Worm (Caenorhabditis elegans) whole organism, L2 larva: Measurements from ENCODE around the gene F59F3.6.
A peak's percentile ranks its signal among the peaks of the same experiment; 100 is the strongest.

Experiments
- C34F6.9 ChIP-seq: fragments of 150-350 bp; optimal IDR thresholded peaks from 2 replicates; lab custom pipeline; 2014; ENCODE audit warnings: missing biosample characterization, missing genetic modification characterization
- F13H6.1 ChIP-seq: sonication (generic microtip); optimal IDR thresholded peaks from 2 replicates; lab custom pipeline; 2016; ENCODE audit warnings: missing genetic modification characterization, missing compliant biosample characterization
- R02D3.7 ChIP-seq: fragments of 150-350 bp; optimal IDR thresholded peaks from 2 replicates; lab custom pipeline; 2014; ENCODE audit warnings: missing biosample characterization, missing genetic modification characterization
- Y55F3AM.14 ChIP-seq: fragments of 200-800 bp; sonication (Bioruptor generic); optimal IDR thresholded peaks from 2 replicates; lab custom pipeline; 2018; ENCODE audit warnings: mild to moderate bottlenecking, missing genetic modification characterization, missing compliant biosample characterization
- ZK546.5 ChIP-seq: sonication (generic microtip); optimal IDR thresholded peaks from 2 replicates; lab custom pipeline; 2017; ENCODE audit warnings: missing biosample characterization, missing genetic modification characterization
- alr-1 ChIP-seq: fragments of 150-350 bp; optimal IDR thresholded peaks from 2 replicates; lab custom pipeline; 2014; ENCODE audit warnings: missing biosample characterization, missing genetic modification characterization
- aly-2 ChIP-seq: fragments of 150-350 bp; optimal IDR thresholded peaks from 2 replicates; lab custom pipeline; 2014; ENCODE audit warnings: missing biosample characterization, missing genetic modification characterization
- blmp-1 ChIP-seq: sonication (generic microtip); optimal IDR thresholded peaks from 2 replicates; lab custom pipeline; 2017; ENCODE audit warnings: missing genetic modification characterization, mild to moderate bottlenecking, missing compliant biosample characterization, antibody characterized with exemption, moderate library complexity; ENCODE audit not compliant: insufficient read depth
- ceh-16 ChIP-seq: fragments of 150-350 bp; optimal IDR thresholded peaks from 2 replicates; lab custom pipeline; 2014; ENCODE audit warnings: missing biosample characterization, missing genetic modification characterization
- ceh-82 ChIP-seq: fragments of 150-350 bp; optimal IDR thresholded peaks from 2 replicates; lab custom pipeline; 2014; ENCODE audit warnings: missing biosample characterization, missing genetic modification characterization
- crh-2 ChIP-seq: sonication (generic microtip); optimal IDR thresholded peaks from 2 replicates; lab custom pipeline; 2017; ENCODE audit warnings: missing biosample characterization, missing genetic modification characterization
- dmd-4 ChIP-seq: sonication (generic microtip); optimal IDR thresholded peaks from 2 replicates; lab custom pipeline; 2017; ENCODE audit warnings: missing biosample characterization, missing genetic modification characterization
- egl-27 ChIP-seq: sonication (generic microtip); optimal IDR thresholded peaks from 3 replicates; lab custom pipeline; 2017; ENCODE audit warnings: missing biosample characterization, missing genetic modification reagents, missing genetic modification characterization
- elt-1 ChIP-seq: fragments of 150-350 bp; optimal IDR thresholded peaks from 2 replicates; lab custom pipeline; 2014; ENCODE audit warnings: missing biosample characterization, missing genetic modification characterization
- elt-3 ChIP-seq: sonication (generic microtip); optimal IDR thresholded peaks from 2 replicates; lab custom pipeline; 2017; ENCODE audit warnings: missing biosample characterization, missing genetic modification characterization
- fos-1 ChIP-seq: fragments of 150-350 bp; optimal IDR thresholded peaks from 2 replicates; lab custom pipeline; 2014; ENCODE audit warnings: missing biosample characterization, missing genetic modification characterization
- lin-11 ChIP-seq: fragments of 150-350 bp; sonication (generic microtip); optimal IDR thresholded peaks from 2 replicates; lab custom pipeline; 2014; ENCODE audit warnings: missing biosample characterization, missing genetic modification characterization, inconsistent platforms, mixed read lengths
- lin-13 ChIP-seq: fragments of 150-350 bp; optimal IDR thresholded peaks from 2 replicates; lab custom pipeline; 2014; ENCODE audit warnings: missing biosample characterization, missing genetic modification reagents, missing genetic modification characterization
- lin-39 ChIP-seq: fragments of 150-350 bp; optimal IDR thresholded peaks from 2 replicates; lab custom pipeline; 2014; ENCODE audit warnings: missing biosample characterization, missing genetic modification reagents, missing genetic modification characterization
- lsy-2 ChIP-seq, 2 experiments: fragments of 150-350 bp in 1 of 2; sonication (generic microtip) in 1 of 2; optimal IDR thresholded peaks; 2 replicates each; lab custom pipeline; 2014 to 2017; ENCODE audit warnings: missing biosample characterization in 2 of 2, missing genetic modification characterization in 2 of 2
- mab-5 ChIP-seq: fragments of 150-350 bp; optimal IDR thresholded peaks from 2 replicates; lab custom pipeline; 2014; ENCODE audit warnings: missing biosample characterization, missing genetic modification characterization
- mbf-1 ChIP-seq: sonication (generic microtip); optimal IDR thresholded peaks from 2 replicates; lab custom pipeline; 2017; ENCODE audit warnings: missing biosample characterization, missing genetic modification characterization
- nhr-10 ChIP-seq: sonication (generic microtip); optimal IDR thresholded peaks from 2 replicates; lab custom pipeline; 2017; ENCODE audit warnings: missing biosample characterization, missing genetic modification characterization
- nhr-12 ChIP-seq: fragments of 150-350 bp; optimal IDR thresholded peaks from 2 replicates; lab custom pipeline; 2014; ENCODE audit warnings: missing biosample characterization, missing genetic modification characterization
- nhr-129 ChIP-seq: fragments of 150-350 bp; optimal IDR thresholded peaks from 2 replicates; lab custom pipeline; 2014; ENCODE audit warnings: missing biosample characterization, missing genetic modification characterization
- nhr-21 ChIP-seq: fragments of 150-350 bp; optimal IDR thresholded peaks from 2 replicates; lab custom pipeline; 2014; ENCODE audit warnings: missing biosample characterization, missing genetic modification characterization
- nhr-23 ChIP-seq: fragments of 150-350 bp; optimal IDR thresholded peaks from 2 replicates; lab custom pipeline; 2014; ENCODE audit warnings: missing biosample characterization, missing genetic modification reagents, missing genetic modification characterization
- nhr-237 ChIP-seq: fragments of 150-350 bp; optimal IDR thresholded peaks from 2 replicates; lab custom pipeline; 2014; ENCODE audit warnings: missing biosample characterization, missing genetic modification characterization
- nhr-25 ChIP-seq: fragments of 150-350 bp; sonication (generic microtip); optimal IDR thresholded peaks from 3 replicates; lab custom pipeline; 2014; ENCODE audit warnings: missing biosample characterization, missing genetic modification characterization
- nhr-6 ChIP-seq: fragments of 150-350 bp; optimal IDR thresholded peaks from 2 replicates; lab custom pipeline; 2014; ENCODE audit warnings: missing biosample characterization, missing genetic modification characterization
- nhr-77 ChIP-seq: fragments of 150-350 bp; optimal IDR thresholded peaks from 2 replicates; lab custom pipeline; 2014; ENCODE audit warnings: missing biosample characterization, missing genetic modification characterization
- sem-4 ChIP-seq: fragments of 150-350 bp; optimal IDR thresholded peaks from 2 replicates; lab custom pipeline; 2014; ENCODE audit warnings: missing biosample characterization, missing genetic modification reagents, missing genetic modification characterization
- skn-1 ChIP-seq: sonication (generic microtip); optimal IDR thresholded peaks from 2 replicates; lab custom pipeline; 2017; ENCODE audit warnings: missing biosample characterization, missing genetic modification characterization
- sma-3 ChIP-seq: sonication (generic microtip); optimal IDR thresholded peaks from 2 replicates; lab custom pipeline; 2016; ENCODE audit warnings: missing genetic modification reagents, missing genetic modification characterization, missing compliant biosample characterization
- sma-9 ChIP-seq, 2 experiments: fragments of 150-350 bp in 1 of 2; sonication (generic microtip) in 1 of 2; optimal IDR thresholded peaks; 2 replicates each; lab custom pipeline; 2014 to 2016; ENCODE audit warnings: missing genetic modification characterization in 2 of 2, mild to moderate bottlenecking in 1 of 2, missing biosample characterization in 1 of 2, missing compliant biosample characterization in 1 of 2, missing genetic modification reagents in 1 of 2, moderate library complexity in 1 of 2
- snpc-4 ChIP-seq: fragments of 150-350 bp; optimal IDR thresholded peaks from 2 replicates; lab custom pipeline; 2014; ENCODE audit warnings: missing biosample characterization, missing genetic modification characterization
- unc-39 ChIP-seq: fragments of 150-350 bp; optimal IDR thresholded peaks from 2 replicates; lab custom pipeline; 2014; ENCODE audit warnings: missing biosample characterization, missing genetic modification characterization
- unc-55 ChIP-seq: fragments of 150-350 bp; sonication (generic microtip); optimal IDR thresholded peaks from 3 replicates; lab custom pipeline; 2014; ENCODE audit warnings: missing biosample characterization, missing genetic modification reagents, missing genetic modification characterization
- unc-62 ChIP-seq: fragments of 150-350 bp; optimal IDR thresholded peaks from 2 replicates; lab custom pipeline; 2014; ENCODE audit warnings: missing biosample characterization, missing genetic modification reagents, missing genetic modification characterization
- zag-1 ChIP-seq: fragments of 150-350 bp; optimal IDR thresholded peaks from 2 replicates; lab custom pipeline; 2014; ENCODE audit warnings: missing biosample characterization, missing genetic modification characterization
- ztf-1 ChIP-seq: fragments of 200-800 bp; sonication (Bioruptor generic); conservative IDR thresholded peaks from 2 replicates; pipeline ENCODE4 v1.3.6; 2022; ENCODE audit warnings: missing genetic modification characterization, missing compliant biosample characterization
- ztf-11 ChIP-seq: sonication (generic microtip); optimal IDR thresholded peaks from 2 replicates; lab custom pipeline; 2017; ENCODE audit warnings: missing biosample characterization, missing genetic modification characterization
- ztf-4 ChIP-seq: fragments of 150-350 bp; optimal IDR thresholded peaks from 2 replicates; lab custom pipeline; 2014; ENCODE audit warnings: missing biosample characterization, missing genetic modification characterization

Gene F59F3.6

ce11 chrX:11036114-11037087, 37.3 kb upstream of the F59F3.6 start (continued):
- TF ChIP-seq elt-3: no peak
- no peak for TF ChIP-seq nhr-23 (tag; lab: Kevin White, UChicago)
- peak; percentile 59 for TF ChIP-seq fos-1 (tag; lab: Kevin White, UChicago)
- TF ChIP-seq snpc-4 (tag; lab: Kevin White, UChicago): no peak
- TF ChIP-seq ztf-11 (tag; lab: Kevin White, UChicago): no peak
- TF ChIP-seq alr-1: no peak
- no peak for TF ChIP-seq egl-27 (tag; lab: Kevin White, UChicago)
- TF ChIP-seq nhr-237 (tag; lab: Kevin White, UChicago): no peak
- TF ChIP-seq, all 48 proteins: peak for 8

ce11 chrX:11035563-11035962, 36.5 kb upstream of the F59F3.6 start:
- TF ChIP-seq F13H6.1 (tag; lab: Kevin White, UChicago) (peak; percentile 74), nhr-21 (tag; lab: Kevin White, UChicago) (no peak), sem-4 (tag; lab: Kevin White, UChicago) (no peak), mab-5 (tag; lab: Kevin White, UChicago) (peak; percentile 28), aly-2 (tag; lab: Kevin White, UChicago) (no peak), sma-9 (GFP tag; optimal IDR thresholded peaks at IDR 0.05; lab: Kevin White, UChicago) (peak; percentile 50), sma-9 (tag; optimal IDR thresholded peaks at IDR 0.05; lab: Kevin White, UChicago) (no peak), C34F6.9 (tag; lab: Kevin White, UChicago) (peak; percentile 25), lin-13 (GFP tag; lab: Kevin White, UChicago) (no peak), nhr-129 (peak; percentile 16), lsy-2 (tag; optimal IDR thresholded peaks at IDR 0.05; lab: Kevin White, UChicago) (peak in 1 of 2 experiments; percentile 9), Y55F3AM.14 (no peak), blmp-1 (tag; lab: Kevin White, UChicago) (no peak), nhr-6 (tag; lab: Kevin White, UChicago) (peak; percentile 5)

DNA sequence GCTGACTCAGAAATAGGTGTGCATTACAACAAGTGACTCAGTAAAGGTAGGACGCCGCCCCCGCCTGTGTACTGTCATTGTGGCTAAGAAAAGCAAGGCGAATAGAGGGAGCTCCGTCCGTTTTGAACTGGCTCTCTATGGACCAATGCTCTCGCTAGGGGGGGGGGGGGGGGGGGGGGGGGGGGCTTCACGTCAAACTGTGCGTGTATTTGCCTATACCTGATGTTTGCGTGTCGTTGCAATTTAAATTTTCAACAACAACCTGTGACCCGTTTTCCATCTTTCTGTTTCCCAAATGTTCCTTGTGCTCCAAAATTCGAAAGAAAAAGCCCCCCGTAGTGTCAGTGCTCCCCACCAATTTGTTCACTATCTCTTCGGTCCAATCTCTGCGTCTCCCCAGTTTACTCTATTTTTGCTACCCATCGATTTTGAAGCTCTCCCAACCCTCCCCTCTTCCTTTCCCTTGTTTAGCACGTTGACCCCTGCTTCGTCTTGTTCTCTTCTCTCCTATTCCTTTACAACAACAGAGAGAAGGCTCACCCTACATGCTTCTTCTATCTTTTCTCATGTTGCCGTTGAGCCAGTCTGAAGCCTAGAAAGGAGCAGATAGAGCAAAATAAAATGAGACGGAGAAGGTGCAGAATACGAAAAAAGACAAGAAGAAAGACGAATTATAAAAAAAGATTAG, 35.5 kb upstream of the F59F3.6 start:
- TF ChIP-seq ZK546.5 (tag; lab: Kevin White, UChicago): no peak
- TF ChIP-seq lin-39 (tag; lab: Kevin White, UChicago): no peak
- peak; percentile 68 for TF ChIP-seq crh-2
- no peak for TF ChIP-seq mbf-1 (tag; lab: Kevin White, UChicago)
- peak; percentile 63 for TF ChIP-seq nhr-129
- TF ChIP-seq lin-11 (tag; lab: Kevin White, UChicago): no peak
- TF ChIP-seq nhr-12: no peak
- no peak for TF ChIP-seq nhr-23 (tag; lab: Kevin White, UChicago)
- TF ChIP-seq ztf-4 (tag; lab: Kevin White, UChicago): no peak
- no peak for TF ChIP-seq ceh-82
- no peak for TF ChIP-seq unc-62 (GFP tag; lab: Kevin White, UChicago)
- no peak for TF ChIP-seq skn-1
- TF ChIP-seq nhr-77 (tag; lab: Kevin White, UChicago): no peak
- TF ChIP-seq ceh-16 (tag; lab: Kevin White, UChicago): no peak
- TF ChIP-seq aly-2 (tag; lab: Kevin White, UChicago): no peak
- TF ChIP-seq nhr-10 (tag; lab: Kevin White, UChicago): no peak
- TF ChIP-seq zag-1 (tag; lab: Kevin White, UChicago): no peak
- no peak for TF ChIP-seq unc-39 (tag; lab: Kevin White, UChicago)
- TF ChIP-seq sma-9 (GFP tag; optimal IDR thresholded peaks at IDR 0.05; lab: Kevin White, UChicago): peak; percentile 29
- TF ChIP-seq sma-9 (tag; optimal IDR thresholded peaks at IDR 0.05; lab: Kevin White, UChicago): no peak
- TF ChIP-seq fos-1 (tag; lab: Kevin White, UChicago): no peak
- TF ChIP-seq snpc-4 (tag; lab: Kevin White, UChicago): no peak
- TF ChIP-seq lin-13 (GFP tag; lab: Kevin White, UChicago): peak; percentile 0
- peak; percentile 24 for TF ChIP-seq Y55F3AM.14
- no peak for TF ChIP-seq elt-1 (tag; lab: Kevin White, UChicago)
- TF ChIP-seq nhr-25 (tag; lab: Kevin White, UChicago): no peak
- no peak for TF ChIP-seq ztf-11 (tag; lab: Kevin White, UChicago)
- no peak for TF ChIP-seq nhr-237 (tag; lab: Kevin White, UChicago)
- peak; percentile 60 for TF ChIP-seq F13H6.1 (tag; lab: Kevin White, UChicago)
- no peak for TF ChIP-seq ztf-1 (GFP tag; lab: Robert Waterston, UW)
- peak; percentile 25 for TF ChIP-seq sem-4 (tag; lab: Kevin White, UChicago)
- TF ChIP-seq elt-3: no peak
- TF ChIP-seq R02D3.7 (tag; lab: Kevin White, UChicago): no peak
- TF ChIP-seq mab-5 (tag; lab: Kevin White, UChicago): peak; percentile 50
- no peak for TF ChIP-seq blmp-1 (tag; lab: Kevin White, UChicago)
- TF ChIP-seq dmd-4 (tag; lab: Kevin White, UChicago): no peak
- TF ChIP-seq unc-55 (GFP tag; lab: Kevin White, UChicago): peak; percentile 6
- TF ChIP-seq C34F6.9 (tag; lab: Kevin White, UChicago): peak; percentile 63
- TF ChIP-seq sma-3 (GFP tag; lab: Kevin White, UChicago): no peak
- TF ChIP-seq egl-27 (tag; lab: Kevin White, UChicago): peak; percentile 34
- TF ChIP-seq lsy-2 (tag; optimal IDR thresholded peaks at IDR 0.05; lab: Kevin White, UChicago): peak in 1 of 2 experiments; percentile 42
